Worm (Caenorhabditis elegans): ENCODE measurements around the gene dpy-27.

dpy-27 gene

ce11 chrIII:3799213-3799612 lies 20.3 kb downstream of the dpy-27 start (continued):
- no peak for TF ChIP-seq Y53F4B.3 (GFP tag; IDR thresholded peaks at IDR 0.05)
- no peak for TF ChIP-seq athp-1 (tag; optimal IDR thresholded peaks at IDR 0.05)
- TF ChIP-seq dpl-1 (GFP tag; optimal IDR thresholded peaks at IDR 0.05) = no peak
- no peak for TF ChIP-seq pha-4 (tag; optimal IDR thresholded peaks at IDR 0.05)
- TF ChIP-seq hmg-20 (GFP tag; IDR thresholded peaks at IDR 0.05) = no peak
- TF ChIP-seq F39B2.1 (GFP tag; IDR thresholded peaks at IDR 0.05) = no peak
- TF ChIP-seq atf-7 (tag; optimal IDR thresholded peaks at IDR 0.05) = no peak
- no peak for TF ChIP-seq Y67H2A.10 (GFP tag; conservative IDR thresholded peaks at IDR 0.05)
- TF ChIP-seq madf-6 (GFP tag; IDR thresholded peaks at IDR 0.05) = no peak
- TF ChIP-seq efl-1 (GFP tag; optimal IDR thresholded peaks at IDR 0.05) = no peak
- TF ChIP-seq ztf-26 (tag; optimal IDR thresholded peaks at IDR 0.05) = peak; percentile 41
- TF ChIP-seq snpc-4 (GFP tag; optimal IDR thresholded peaks at IDR 0.05) = no peak
- peak in 1 of 4 experiments; percentile 0 for TF ChIP-seq snpc-4 (tag; optimal IDR thresholded peaks at IDR 0.05)
- peak; percentile 56 for TF ChIP-seq dox-1 (GFP tag; IDR thresholded peaks at IDR 0.05)
- TF ChIP-seq C17E4.6 (GFP tag; IDR thresholded peaks at IDR 0.05) = no peak
- no peak; the same call in 1 of the 2 replicates for TF ChIP-seq zfh-2 (GFP tag; conservative IDR thresholded peaks at IDR 0.05)
- TF ChIP-seq ekl-4 (GFP tag; IDR thresholded peaks at IDR 0.05) = no peak
- TF ChIP-seq bed-1 (GFP tag; IDR thresholded peaks at IDR 0.05) = no peak
- TF ChIP-seq somi-1 (GFP tag; optimal IDR thresholded peaks at IDR 0.05) = peak; percentile 39
- TF ChIP-seq hmg-1.2 (GFP tag; IDR thresholded peaks at IDR 0.05) = peak; percentile 42; the same call in 1 of the 2 replicates
- TF ChIP-seq ceh-79 (tag; optimal IDR thresholded peaks at IDR 0.05) = no peak
- TF ChIP-seq sdz-38 (tag; optimal IDR thresholded peaks at IDR 0.05) = no peak
- TF ChIP-seq F10E7.11 (tag; optimal IDR thresholded peaks at IDR 0.05) = no peak
- TF ChIP-seq F23B12.7 (tag; optimal IDR thresholded peaks at IDR 0.05; ENCODE audit: insufficient read depth) = no peak
- TF ChIP-seq pbrm-1 (GFP tag; IDR thresholded peaks at IDR 0.05) = no peak
- no peak for TF ChIP-seq let-526 (GFP tag; IDR thresholded peaks at IDR 0.05)
- TF ChIP-seq ztf-25 (GFP tag; IDR thresholded peaks at IDR 0.05) = no peak
- no peak; the same call in 1 of the 2 replicates for TF ChIP-seq mcd-1 (GFP tag; IDR thresholded peaks at IDR 0.05)
- no peak for TF ChIP-seq egl-18 (GFP tag; IDR thresholded peaks at IDR 0.05)
- TF ChIP-seq ztf-3 (GFP tag; optimal IDR thresholded peaks at IDR 0.05) = no peak
- no peak for TF ChIP-seq lsy-27 (tag; optimal IDR thresholded peaks at IDR 0.05; ENCODE audit: borderline replicate concordance, insufficient read depth)
- no peak for TF ChIP-seq lin-26 (GFP tag; IDR thresholded peaks at IDR 0.05)
- TF ChIP-seq B0035.1 (tag; optimal IDR thresholded peaks at IDR 0.05) = no peak
- TF ChIP-seq F57C9.4 (tag; optimal IDR thresholded peaks at IDR 0.05) = no peak
- no peak for TF ChIP-seq unc-130 (GFP tag; optimal IDR thresholded peaks at IDR 0.05)
- TF ChIP-seq D2030.7 (GFP tag; IDR thresholded peaks at IDR 0.05) = no peak
- no peak for TF ChIP-seq unc-62 (GFP tag; optimal IDR thresholded peaks at IDR 0.05)
- no peak for TF ChIP-seq F57A8.1 (GFP tag; optimal IDR thresholded peaks at IDR 0.05)
- TF ChIP-seq Y79H2A.3 (GFP tag; conservative IDR thresholded peaks at IDR 0.05) = no peak
- no peak for TF ChIP-seq sea-2 (GFP tag; IDR thresholded peaks at IDR 0.05)
- TF ChIP-seq ama-1 (optimal IDR thresholded peaks at IDR 0.05) = peak; percentile 56
- no peak for TF ChIP-seq ama-1 (GFP tag; optimal IDR thresholded peaks at IDR 0.05)
- TF ChIP-seq madf-3 (GFP tag; IDR thresholded peaks at IDR 0.05) = 0 out of 2 replicates have a peak, but pooled peaks have one; percentile 21
- TF ChIP-seq tlf-1 (GFP tag; optimal IDR thresholded peaks at IDR 0.05) = no peak
- TF ChIP-seq him-1 (tag; optimal IDR thresholded peaks at IDR 0.05) = no peak
- TF ChIP-seq mes-4 (tag; optimal IDR thresholded peaks at IDR 0.05) = no peak
- no peak for TF ChIP-seq ceh-27 (GFP tag; optimal IDR thresholded peaks at IDR 0.05)
- no peak for TF ChIP-seq B0261.1 (tag; optimal IDR thresholded peaks at IDR 0.05)
- TF ChIP-seq ztf-6 (GFP tag; IDR thresholded peaks at IDR 0.05) = no peak
- peak; percentile 39 for TF ChIP-seq attf-5 (GFP tag; optimal IDR thresholded peaks at IDR 0.05)
- TF ChIP-seq xnd-1 (tag; optimal IDR thresholded peaks at IDR 0.05) = no peak
